Worm (Caenorhabditis elegans): ENCODE results near the gene F10E9.12.

The F10E9.12 gene

ce11 chrIII:8325574-8326513 lies 1.5 kb downstream of the F10E9.12 start, which contains the start of gene ZC262.13:
Gene ZC262.13, plus strand, starts transcription at chrIII:8326214.
- TF ChIP-seq elt-2 (tag; optimal IDR thresholded peaks at IDR 0.05) (peak; percentile 91), pqm-1 (tag; optimal IDR thresholded peaks at IDR 0.05) (peak; percentile 70), ceh-9 (tag; optimal IDR thresholded peaks at IDR 0.05) (no peak), egl-27 (tag; optimal IDR thresholded peaks at IDR 0.05) (no peak), pha-4 (tag; optimal IDR thresholded peaks at IDR 0.05) (peak; percentile 49), tbx-2 (tag; optimal IDR thresholded peaks at IDR 0.05) (no peak), ceh-28 (tag; optimal IDR thresholded peaks at IDR 0.05) (peak; percentile 24), jun-1 (tag; optimal IDR thresholded peaks at IDR 0.05) (peak; percentile 38), elt-1 (tag; optimal IDR thresholded peaks at IDR 0.05) (no peak)

DNA sequence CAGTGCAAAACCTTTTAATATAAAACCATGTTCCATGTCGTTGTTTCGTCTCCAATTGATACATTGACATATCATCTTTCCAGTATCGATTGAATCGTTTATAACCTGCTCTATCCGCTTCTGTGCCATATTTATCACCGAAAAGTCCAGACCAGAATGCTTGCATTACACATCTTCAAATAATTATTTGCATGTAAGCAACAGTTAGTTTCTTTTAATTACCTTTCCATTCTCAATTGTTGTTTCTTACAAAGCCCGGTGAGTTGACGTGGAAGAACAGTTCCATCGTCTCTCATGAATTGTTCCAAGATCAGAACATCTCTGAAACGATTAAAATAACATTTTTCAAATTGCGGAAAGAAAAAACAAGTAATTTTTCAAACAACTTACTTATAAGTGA lies 6.9 kb downstream of the F10E9.12 start, which contains the start of gene iglr-2:
Gene iglr-2, minus strand, starts transcription at position 101 of the 400 bp plus-strand sequence.
- no peak for TF ChIP-seq nhr-67 (tag; optimal IDR thresholded peaks at IDR 0.05)
- TF ChIP-seq fkh-10 (GFP tag; optimal IDR thresholded peaks at IDR 0.05): no peak
- no peak for TF ChIP-seq ztf-11 (tag; optimal IDR thresholded peaks at IDR 0.05)
- no peak for TF ChIP-seq unc-39 (tag; optimal IDR thresholded peaks at IDR 0.05)
- no peak for TF ChIP-seq ama-1 (optimal IDR thresholded peaks at IDR 0.05)
- no peak for TF ChIP-seq elt-1 (tag; optimal IDR thresholded peaks at IDR 0.05)

DNA sequence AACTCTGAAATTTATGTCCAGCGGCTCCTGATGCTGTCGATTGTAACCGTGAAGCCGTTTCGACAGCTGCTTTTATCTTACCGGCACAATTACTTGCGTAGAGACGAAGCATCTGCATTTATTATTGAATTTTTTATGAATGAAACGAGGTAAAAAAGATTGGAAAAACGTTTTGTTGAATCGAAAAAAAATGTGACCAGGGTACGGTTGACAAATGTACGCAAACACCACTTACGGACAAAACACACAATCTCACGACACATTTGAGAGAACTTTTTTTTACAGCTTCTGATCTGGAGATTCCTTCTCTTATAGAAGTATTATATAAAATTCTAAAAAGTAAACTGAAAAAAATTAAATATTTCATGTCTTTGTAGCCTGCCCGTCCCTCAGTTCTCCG lies 7.4 kb downstream of the F10E9.12 start, which contains the start of the genes mrps-18A and ZC262.2:
Gene mrps-18A, minus strand, starts transcription at position 141 of the 400 bp plus-strand sequence.
Gene ZC262.2, plus strand, starts transcription at position 284 of the 400 bp plus-strand sequence.
- TF ChIP-seq ztf-4 (tag; optimal IDR thresholded peaks at IDR 0.05) (no peak), tbx-2 (tag; optimal IDR thresholded peaks at IDR 0.05) (no peak), pha-4 (tag; optimal IDR thresholded peaks at IDR 0.05) (peak; percentile 63), fkh-10 (GFP tag; optimal IDR thresholded peaks at IDR 0.05) (no peak), nhr-25 (tag; optimal IDR thresholded peaks at IDR 0.05) (no peak), nfya-1 (tag; optimal IDR thresholded peaks at IDR 0.05; ENCODE audit: insufficient read depth) (peak; percentile 76), zag-1 (tag; optimal IDR thresholded peaks at IDR 0.05) (no peak), ceh-9 (tag; optimal IDR thresholded peaks at IDR 0.05) (no peak), unc-62 (GFP tag; optimal IDR thresholded peaks at IDR 0.05) (no peak), lsy-12 (tag; optimal IDR thresholded peaks at IDR 0.05) (no peak), nhr-77 (tag; optimal IDR thresholded peaks at IDR 0.05) (no peak), ceh-16 (tag; optimal IDR thresholded peaks at IDR 0.05) (no peak), mml-1 (tag; optimal IDR thresholded peaks at IDR 0.05) (no peak), nhr-67 (tag; optimal IDR thresholded peaks at IDR 0.05) (no peak), lin-15B (tag; optimal IDR thresholded peaks at IDR 0.05) (peak; percentile 14), nhr-43 (tag; optimal IDR thresholded peaks at IDR 0.05; ENCODE audit: poor library complexity, severe bottlenecking) (no peak), hmg-11 (tag; optimal IDR thresholded peaks at IDR 0.05) (no peak), nhr-23 (tag; optimal IDR thresholded peaks at IDR 0.05) (peak; percentile 5), ceh-82 (tag; optimal IDR thresholded peaks at IDR 0.05) (no peak)

ce11 chrIII:8334432-8334831 lies 10.1 kb downstream of the F10E9.12 start, which contains the start of gene ZC262.4:
Gene ZC262.4, minus strand, starts transcription at chrIII:8334532.
- no peak for TF ChIP-seq nhr-23 (tag; optimal IDR thresholded peaks at IDR 0.05)
- TF ChIP-seq zag-1 (tag; optimal IDR thresholded peaks at IDR 0.05): no peak
- no peak for TF ChIP-seq ceh-16 (tag; optimal IDR thresholded peaks at IDR 0.05)
- TF ChIP-seq fkh-2 (tag; optimal IDR thresholded peaks at IDR 0.05): no peak
- no peak for TF ChIP-seq elt-1 (tag; optimal IDR thresholded peaks at IDR 0.05)
- TF ChIP-seq hmg-11 (tag; optimal IDR thresholded peaks at IDR 0.05): no peak
- no peak for TF ChIP-seq egl-5 (tag; optimal IDR thresholded peaks at IDR 0.05)
- TF ChIP-seq mdl-1 (tag; optimal IDR thresholded peaks at IDR 0.05): no peak
- no peak for TF ChIP-seq snpc-4 (tag; optimal IDR thresholded peaks at IDR 0.05)
- TF ChIP-seq nfya-1 (tag; optimal IDR thresholded peaks at IDR 0.05; ENCODE audit: insufficient read depth): no peak
- TF ChIP-seq ceh-9 (tag; optimal IDR thresholded peaks at IDR 0.05): no peak
- TF ChIP-seq daf-12 (tag; optimal IDR thresholded peaks at IDR 0.05): no peak
- no peak for TF ChIP-seq skn-1 (tag; optimal IDR thresholded peaks at IDR 0.05)
